Worm (Caenorhabditis elegans): ENCODE measurements around the gene K11H3.2.

K11H3.2 gene

DNA sequence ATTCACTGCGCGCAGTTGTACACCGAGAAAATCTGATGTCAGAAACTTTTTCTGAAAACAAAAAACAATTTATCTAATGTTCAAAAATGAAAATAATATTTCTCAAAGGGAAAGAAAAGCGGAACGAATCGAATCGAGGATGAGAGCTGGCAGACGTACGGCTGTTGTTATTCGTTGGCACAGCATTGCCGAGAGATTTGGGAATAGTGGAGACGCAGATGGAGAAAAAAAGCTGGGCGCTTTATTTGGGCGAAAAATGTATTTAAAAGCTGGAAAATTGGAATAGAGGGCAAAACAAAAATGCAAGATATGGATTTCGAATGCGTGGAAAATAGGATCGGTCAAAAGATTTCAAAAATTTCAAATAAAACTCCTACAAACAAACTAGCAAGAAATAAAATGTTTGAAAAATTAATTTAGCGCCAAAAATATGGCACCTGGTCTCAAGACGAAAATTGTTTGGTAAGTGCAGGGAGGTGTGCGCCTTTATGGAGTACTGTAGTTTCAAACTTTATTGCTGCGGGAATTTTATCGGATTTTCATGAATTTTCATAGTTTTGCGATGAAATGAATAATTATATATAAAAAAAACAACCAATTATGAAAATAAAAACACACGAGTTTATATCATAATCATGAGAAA, 13.1 kb downstream of the K11H3.2 start, which contains the start of gene gpdh-2:
gpdh-2 (minus strand) TSS at position 51 of the 643 bp plus-strand sequence.
- TF ChIP-seq hmbx-1 (tag; optimal IDR thresholded peaks at IDR 0.05) (no peak), hmg-4 (GFP tag; optimal IDR thresholded peaks at IDR 0.05) (no peak), ceh-36 (tag; optimal IDR thresholded peaks at IDR 0.05) (no peak)

DNA sequence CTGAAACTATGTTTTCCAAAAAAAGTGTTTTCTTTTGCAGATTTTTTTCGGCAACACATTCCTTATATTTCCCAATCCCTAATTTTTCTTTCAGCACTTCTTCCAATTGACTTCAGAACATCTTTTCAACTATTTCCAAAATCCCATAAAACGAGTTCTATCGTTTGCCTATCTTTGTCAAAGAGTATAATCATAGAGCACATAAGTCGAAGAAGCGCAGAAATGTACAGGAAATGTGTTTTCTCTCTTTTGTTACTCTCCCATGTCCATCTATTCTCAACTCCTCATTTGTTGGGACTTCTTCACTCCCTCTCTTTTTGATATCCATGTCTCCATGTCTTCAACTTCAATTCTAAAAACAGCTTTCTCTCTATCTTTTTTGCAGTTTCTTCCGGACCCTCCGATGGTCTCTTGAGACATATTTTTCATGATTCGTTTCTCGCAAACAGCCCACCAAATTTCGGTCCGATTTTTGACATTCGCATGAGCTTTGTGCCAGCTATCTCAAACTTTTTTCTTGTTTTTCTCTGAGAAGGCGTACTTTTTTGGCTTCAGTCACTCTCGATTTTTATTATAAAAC, 14.1 kb downstream of the K11H3.2 start, which contains the start of gene twk-48:
twk-48 (plus strand) TSS at position 530 of the 580 bp plus-strand sequence.
- TF ChIP-seq aly-1 (tag; optimal IDR thresholded peaks at IDR 0.05) (no peak), hmg-4 (GFP tag; optimal IDR thresholded peaks at IDR 0.05) (no peak), hnd-1 (tag; optimal IDR thresholded peaks at IDR 0.05) (no peak), F13C5.2 (tag; optimal IDR thresholded peaks at IDR 0.05) (no peak), ceh-13 (GFP tag; optimal IDR thresholded peaks at IDR 0.05) (no peak), tra-4 (tag; optimal IDR thresholded peaks at IDR 0.05) (no peak)

DNA sequence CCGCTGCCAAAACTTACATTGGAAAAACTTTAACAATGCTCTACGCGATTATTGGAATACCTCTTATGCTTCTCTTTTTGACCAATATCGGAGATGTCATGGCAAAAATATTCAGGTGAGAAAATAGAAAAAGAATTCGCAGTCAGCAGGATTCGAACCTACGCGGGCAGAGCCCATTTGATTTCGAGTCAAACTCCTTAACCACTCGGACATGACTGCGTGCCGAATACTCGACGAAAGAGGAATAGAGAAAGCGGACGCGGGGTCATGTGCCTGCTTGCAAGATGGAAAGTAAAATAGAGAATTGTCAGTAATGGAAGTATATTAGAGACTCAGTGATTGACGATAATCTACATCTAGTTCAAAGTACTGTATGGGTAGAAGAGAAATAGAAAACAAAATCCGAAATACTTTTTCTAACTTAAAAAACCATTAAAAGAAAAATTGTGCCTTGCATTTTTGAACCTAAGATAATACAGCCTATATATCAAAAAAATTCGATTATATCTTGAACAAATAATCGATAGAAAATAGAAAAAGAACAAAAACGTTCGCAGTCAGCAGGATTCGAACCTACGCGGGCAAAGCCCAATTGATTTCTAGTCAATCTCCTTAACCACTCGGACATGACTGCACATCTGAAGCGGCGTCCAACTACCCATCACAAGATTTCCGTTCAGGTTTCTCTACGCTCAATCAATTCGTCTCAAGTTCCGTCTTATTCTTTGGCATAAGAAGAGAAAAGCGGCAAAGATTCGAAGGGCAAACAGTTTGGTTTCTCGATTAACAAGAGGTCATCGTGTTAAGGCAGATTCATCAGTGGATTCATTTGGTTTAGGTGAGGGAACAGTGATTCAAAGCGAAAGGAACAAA, 15.5 kb downstream of the K11H3.2 start:
- TF ChIP-seq ceh-13 (GFP tag; optimal IDR thresholded peaks at IDR 0.05) (peak; percentile 67), hmg-4 (GFP tag; optimal IDR thresholded peaks at IDR 0.05) (peak; percentile 91), scrt-1 (GFP tag; IDR thresholded peaks at IDR 0.05) (peak; percentile 94), ets-7 (tag; optimal IDR thresholded peaks at IDR 0.05) (peak; percentile 84), ama-1 (optimal IDR thresholded peaks at IDR 0.05) (no peak), ceh-36 (tag; optimal IDR thresholded peaks at IDR 0.05) (peak; percentile 86), hmbx-1 (tag; optimal IDR thresholded peaks at IDR 0.05) (peak; percentile 78), F13C5.2 (tag; optimal IDR thresholded peaks at IDR 0.05) (peak; percentile 84), flt-1 (GFP tag; IDR thresholded peaks at IDR 0.05) (peak; percentile 91), tbx-37 (GFP tag; conservative IDR thresholded peaks at IDR 0.05) (peak; percentile 94), hnd-1 (tag; optimal IDR thresholded peaks at IDR 0.05) (peak; percentile 77), B0310.2 (tag; optimal IDR thresholded peaks at IDR 0.05) (peak; percentile 83), tra-4 (tag; optimal IDR thresholded peaks at IDR 0.05) (peak; percentile 45), aly-1 (tag; optimal IDR thresholded peaks at IDR 0.05) (peak; percentile 86), pes-1 (GFP tag; IDR thresholded peaks at IDR 0.05) (peak; percentile 95), sea-1 (GFP tag; conservative IDR thresholded peaks at IDR 0.05) (peak; percentile 88), tbx-11 (GFP tag; IDR thresholded peaks at IDR 0.05) (peak; percentile 93)

DNA sequence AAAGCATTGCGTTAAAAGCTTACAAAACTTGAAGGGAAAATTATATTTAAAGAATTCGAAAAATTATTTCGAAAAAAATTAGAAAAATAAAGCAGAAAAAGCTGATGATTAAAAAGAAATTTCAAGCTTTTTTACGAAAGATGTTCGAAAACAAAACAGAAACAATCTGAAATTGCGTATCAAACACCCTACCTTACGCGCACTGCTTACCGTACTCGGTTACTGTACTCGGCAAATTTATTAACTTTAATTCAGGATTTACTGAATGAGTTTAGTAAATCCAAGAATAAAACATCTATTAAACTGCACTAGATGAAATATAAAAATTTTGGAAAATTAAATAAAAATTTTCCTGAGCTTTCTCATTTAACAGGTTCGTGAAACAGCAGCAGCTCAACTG, 16.3 kb downstream of the K11H3.2 start:
- TF ChIP-seq ceh-13 (GFP tag; optimal IDR thresholded peaks at IDR 0.05), result no peak

DNA sequence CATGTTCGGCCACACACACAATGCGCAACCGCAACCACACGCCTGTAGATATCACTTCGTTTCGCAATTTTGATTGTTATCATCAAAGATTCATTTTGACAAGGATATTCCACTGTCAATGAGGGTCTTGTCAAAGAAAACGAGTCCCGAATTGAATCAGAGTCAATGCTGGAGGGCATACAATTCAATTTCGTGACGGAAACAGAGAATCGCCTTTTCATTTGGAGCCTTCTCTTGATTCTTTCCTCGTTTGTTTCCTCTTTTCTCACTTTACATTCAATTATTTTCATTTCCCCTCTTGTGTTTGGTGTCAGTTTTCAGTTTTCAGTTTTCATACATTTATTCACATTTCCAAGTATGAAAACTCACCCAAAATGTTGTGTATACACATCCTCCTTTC, 21.2 kb downstream of the K11H3.2 start:
- TF ChIP-seq flt-1 (GFP tag; IDR thresholded peaks at IDR 0.05), result no peak
- TF ChIP-seq hmg-4 (GFP tag; optimal IDR thresholded peaks at IDR 0.05), result no peak
- TF ChIP-seq ets-7 (tag; optimal IDR thresholded peaks at IDR 0.05), result no peak
- no peak for TF ChIP-seq B0310.2 (tag; optimal IDR thresholded peaks at IDR 0.05)
- TF ChIP-seq hmbx-1 (tag; optimal IDR thresholded peaks at IDR 0.05), result no peak
- no peak for TF ChIP-seq pes-1 (GFP tag; IDR thresholded peaks at IDR 0.05)
- TF ChIP-seq scrt-1 (GFP tag; IDR thresholded peaks at IDR 0.05), result no peak
- TF ChIP-seq ceh-36 (tag; optimal IDR thresholded peaks at IDR 0.05), result no peak
- no peak for TF ChIP-seq aly-1 (tag; optimal IDR thresholded peaks at IDR 0.05)
- no peak for TF ChIP-seq ama-1 (optimal IDR thresholded peaks at IDR 0.05)
- no peak for TF ChIP-seq ceh-13 (GFP tag; optimal IDR thresholded peaks at IDR 0.05)
- no peak for TF ChIP-seq sea-1 (GFP tag; conservative IDR thresholded peaks at IDR 0.05)
- TF ChIP-seq tbx-11 (GFP tag; IDR thresholded peaks at IDR 0.05), result no peak
- no peak for TF ChIP-seq tra-4 (tag; optimal IDR thresholded peaks at IDR 0.05)

DNA sequence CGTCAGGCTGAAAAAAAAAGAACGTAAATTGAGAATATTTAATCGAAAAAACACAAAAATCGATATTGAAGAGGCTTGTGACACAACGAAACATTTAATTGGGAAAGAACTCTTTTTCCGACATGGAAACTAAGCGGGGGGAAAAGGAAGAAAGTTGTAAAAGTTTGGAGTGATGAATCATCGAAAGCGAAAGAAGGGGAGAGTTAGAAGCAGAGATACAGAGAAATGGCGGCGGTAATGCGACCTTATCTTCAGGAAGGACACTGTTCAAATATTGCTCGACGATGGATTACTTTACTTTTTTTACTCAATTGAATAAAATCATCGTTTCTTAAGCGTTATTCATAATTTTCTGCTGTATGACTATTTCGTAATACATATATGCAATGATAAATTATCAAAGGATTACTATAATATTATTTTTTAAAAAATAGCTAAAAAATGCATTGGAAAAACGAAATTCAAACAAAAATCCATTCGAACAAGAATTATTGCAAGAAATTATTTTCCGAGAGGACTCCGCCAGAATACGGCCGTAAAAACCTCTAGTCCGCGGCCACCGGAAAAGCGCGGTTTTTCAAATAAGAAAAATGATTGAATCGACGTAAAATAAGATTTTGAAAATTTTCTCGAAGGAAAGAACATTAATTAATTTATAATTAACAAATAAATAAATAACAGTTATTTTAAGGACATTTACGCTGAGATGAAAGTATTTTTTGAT, 21.7 kb downstream of the K11H3.2 start, which contains the start of gene dhhc-4:
dhhc-4 (minus strand) TSS at position 13 of the 724 bp plus-strand sequence.
- no peak for TF ChIP-seq ceh-36 (tag; optimal IDR thresholded peaks at IDR 0.05)
- peak; percentile 80 for TF ChIP-seq tbx-37 (GFP tag; conservative IDR thresholded peaks at IDR 0.05)
- no peak for TF ChIP-seq flt-1 (GFP tag; IDR thresholded peaks at IDR 0.05)
- peak; percentile 79 for TF ChIP-seq pes-1 (GFP tag; IDR thresholded peaks at IDR 0.05)
- peak; percentile 1 for TF ChIP-seq ceh-13 (GFP tag; optimal IDR thresholded peaks at IDR 0.05)

DNA sequence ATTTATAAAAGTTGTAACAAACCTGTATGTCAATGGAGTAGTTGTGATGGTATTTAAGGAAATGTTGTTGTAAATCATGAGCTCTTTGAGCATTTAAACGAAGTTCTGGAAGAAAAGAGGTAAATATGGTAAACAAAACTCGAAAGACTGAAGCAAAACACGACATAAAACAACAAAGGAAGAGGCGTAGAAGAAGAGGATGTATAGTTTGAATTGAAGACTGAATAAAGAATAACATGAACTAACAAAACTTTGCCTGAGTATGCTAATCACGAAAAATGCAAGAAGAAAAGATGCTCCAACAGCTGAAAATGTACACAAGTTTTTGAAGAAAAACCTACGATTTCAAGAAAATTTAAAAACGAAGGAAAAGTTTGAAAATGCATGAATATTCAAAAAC, 24.8 kb downstream of the K11H3.2 start, which contains the start of gene ZK757.1:
ZK757.1 (minus strand) TSS at position 101 of the 400 bp plus-strand sequence.
- TF ChIP-seq pes-1 (GFP tag; IDR thresholded peaks at IDR 0.05), result no peak
- no peak for TF ChIP-seq ama-1 (optimal IDR thresholded peaks at IDR 0.05)
- no peak for TF ChIP-seq ceh-13 (GFP tag; optimal IDR thresholded peaks at IDR 0.05)
- TF ChIP-seq hmg-4 (GFP tag; optimal IDR thresholded peaks at IDR 0.05), result no peak
- no peak for TF ChIP-seq hnd-1 (tag; optimal IDR thresholded peaks at IDR 0.05)
- TF ChIP-seq tra-4 (tag; optimal IDR thresholded peaks at IDR 0.05), result no peak
- no peak for TF ChIP-seq sea-1 (GFP tag; conservative IDR thresholded peaks at IDR 0.05)
- no peak for TF ChIP-seq tbx-37 (GFP tag; conservative IDR thresholded peaks at IDR 0.05)
- TF ChIP-seq aly-1 (tag; optimal IDR thresholded peaks at IDR 0.05), result no peak

All from whole organism, early embryonic.